Fruit fly (Drosophila melanogaster) whole organism, embryonic: ENCODE data around the gene Cda5.

Experiments used
- Atf-2 ChIP-seq: fragments of 200-800 bp; sonication (Bioruptor generic); optimal IDR thresholded peaks from 2 replicates; lab custom pipeline; 2016; ENCODE audit warnings: missing biosample characterization, missing genetic modification characterization
- Atf3 ChIP-seq: fragments of 200-800 bp; sonication (Bioruptor generic); optimal IDR thresholded peaks from 3 replicates; lab custom pipeline; 2016; ENCODE audit warnings: missing biosample characterization, missing genetic modification characterization
- B-H2 ChIP-seq: fragments of 200-800 bp; sonication (Bioruptor generic); optimal IDR thresholded peaks from 2 replicates; lab custom pipeline; 2018; ENCODE audit warnings: missing biosample characterization, mild to moderate bottlenecking, missing genetic modification characterization
- CG10209 ChIP-seq: fragments of 200-800 bp; sonication (Bioruptor generic); optimal IDR thresholded peaks from 3 replicates; lab custom pipeline; 2017; ENCODE audit warnings: missing biosample characterization, mild to moderate bottlenecking, missing genetic modification characterization, missing genetic modification reagents
- CG1024 ChIP-seq: fragments of 200-800 bp; sonication (Bioruptor generic); IDR thresholded peaks from 2 replicates; pipeline ENCODE4 v1.3.6; 2022; ENCODE audit warnings: missing biosample characterization, missing genetic modification characterization
- CG10462 ChIP-seq: fragments of 200-800 bp; sonication (Bioruptor generic); optimal IDR thresholded peaks from 2 replicates; lab custom pipeline; 2016; ENCODE audit warnings: missing biosample characterization, missing genetic modification characterization
- CG10543 ChIP-seq: fragments of 200-800 bp; sonication (Bioruptor generic); optimal IDR thresholded peaks from 3 replicates; lab custom pipeline; 2017; ENCODE audit warnings: missing biosample characterization, mild to moderate bottlenecking, missing genetic modification characterization, moderate library complexity
- CG10979 ChIP-seq: fragments of 200-800 bp; sonication (Bioruptor generic); optimal IDR thresholded peaks from 2 replicates; lab custom pipeline; 2018; ENCODE audit warnings: missing biosample characterization, mild to moderate bottlenecking, missing genetic modification characterization, moderate library complexity
- CG11504 ChIP-seq: fragments of 200-800 bp; sonication (Bioruptor generic); optimal IDR thresholded peaks from 3 replicates; lab custom pipeline; 2019; ENCODE audit warnings: missing biosample characterization, mild to moderate bottlenecking, missing genetic modification characterization, moderate library complexity
- CG11696 ChIP-seq: fragments of 200-800 bp; sonication (Bioruptor generic); IDR thresholded peaks from 2 replicates; pipeline ENCODE4 v1.3.6; 2022; ENCODE audit warnings: missing biosample characterization, missing genetic modification characterization
- CG12769 ChIP-seq: fragments of 200-800 bp; sonication (Bioruptor generic); optimal IDR thresholded peaks from 2 replicates; lab custom pipeline; 2019; ENCODE audit warnings: missing biosample characterization, mild to moderate bottlenecking, missing genetic modification characterization, moderate library complexity
- CG13424 ChIP-seq: fragments of 200-800 bp; sonication (Bioruptor generic); optimal IDR thresholded peaks from 2 replicates; lab custom pipeline; 2019; ENCODE audit warnings: missing biosample characterization, mild to moderate bottlenecking, missing genetic modification characterization, moderate library complexity
- CG14050 ChIP-seq: fragments of 200-800 bp; sonication (Bioruptor generic); IDR thresholded peaks from 3 replicates; pipeline ENCODE4 v1.3.6; 2022; ENCODE audit warnings: missing biosample characterization, missing genetic modification characterization
- CG16779 ChIP-seq: fragments of 200-800 bp; sonication (Bioruptor generic); IDR thresholded peaks from 2 replicates; pipeline ENCODE4 v1.3.6; 2022; ENCODE audit warnings: missing biosample characterization, missing genetic modification characterization
- CG16815 ChIP-seq: fragments of 200-800 bp; sonication (Bioruptor generic); optimal IDR thresholded peaks from 3 replicates; lab custom pipeline; 2017; ENCODE audit warnings: missing biosample characterization, mild to moderate bottlenecking, missing genetic modification characterization
- CG33213 ChIP-seq: fragments of 200-800 bp; sonication (Bioruptor generic); optimal IDR thresholded peaks from 3 replicates; lab custom pipeline; 2016; ENCODE audit warnings: missing biosample characterization, missing genetic modification characterization
- CG33557 ChIP-seq: fragments of 200-800 bp; sonication (Bioruptor generic); optimal IDR thresholded peaks from 2 replicates; lab custom pipeline; 2019; ENCODE audit warnings: missing biosample characterization, mild to moderate bottlenecking, missing genetic modification characterization, moderate library complexity
- CG6813 ChIP-seq: fragments of 200-800 bp; sonication (Bioruptor generic); optimal IDR thresholded peaks from 2 replicates; lab custom pipeline; 2017; ENCODE audit warnings: missing biosample characterization, missing genetic modification characterization, mild to moderate bottlenecking, moderate library complexity, missing genetic modification reagents
- CG7745 ChIP-seq: fragments of 200-800 bp; sonication (Bioruptor generic); optimal IDR thresholded peaks from 2 replicates; lab custom pipeline; 2018; ENCODE audit warnings: missing biosample characterization, mild to moderate bottlenecking, missing genetic modification characterization, moderate library complexity
- Camta ChIP-seq: fragments of 200-800 bp; sonication (Bioruptor generic); optimal IDR thresholded peaks from 2 replicates; lab custom pipeline; 2016; ENCODE audit warnings: missing biosample characterization, missing genetic modification characterization
- Chrac-16 ChIP-seq: fragments of 200-800 bp; sonication (Bioruptor generic); optimal IDR thresholded peaks from 3 replicates; lab custom pipeline; 2016; ENCODE audit warnings: missing biosample characterization, missing genetic modification characterization
- CrebB ChIP-seq: fragments of 200-800 bp; sonication (Bioruptor generic); optimal IDR thresholded peaks from 3 replicates; lab custom pipeline; 2018; ENCODE audit warnings: missing biosample characterization, mild to moderate bottlenecking, missing genetic modification characterization
- D ChIP-seq, 2 experiments: fragments of 200-800 bp in 1 of 2; fragments of >200 bp in 1 of 2; sonication (Bioruptor generic) in 1 of 2; optimal IDR thresholded peaks; 2 replicates in 1 of 2; 3 replicates in 1 of 2; lab custom pipeline; 2017; ENCODE audit warnings: mild to moderate bottlenecking in 1 of 2, missing biosample characterization in 1 of 2, missing genetic modification characterization in 1 of 2, missing genetic modification reagents in 1 of 2
- Doc3 ChIP-seq: fragments of 200-800 bp; sonication (Bioruptor generic); IDR thresholded peaks from 3 replicates; pipeline ENCODE4 v1.3.6; 2022; ENCODE audit warnings: missing biosample characterization, missing genetic modification characterization; ENCODE audit not compliant: partially characterized antibody
- Dp ChIP-seq: fragments of 200-800 bp; sonication (Bioruptor generic); optimal IDR thresholded peaks from 2 replicates; lab custom pipeline; 2018; ENCODE audit warnings: missing biosample characterization, mild to moderate bottlenecking, missing genetic modification characterization, moderate library complexity
- H15 ChIP-seq: fragments of 200-800 bp; sonication (Bioruptor generic); IDR thresholded peaks from 3 replicates; pipeline ENCODE4 v1.3.6; 2022; ENCODE audit warnings: missing biosample characterization, missing genetic modification characterization
- Hr78 ChIP-seq, 2 experiments: fragments of 200-800 bp in 1 of 2; fragments of >200 bp in 1 of 2; sonication (Bioruptor generic) in 1 of 2; optimal IDR thresholded peaks; 2 replicates each; lab custom pipeline; 2017 to 2019; ENCODE audit warnings: missing biosample characterization in 2 of 2, missing genetic modification characterization in 2 of 2, mild to moderate bottlenecking in 1 of 2, moderate library complexity in 1 of 2
- Hsf ChIP-seq: fragments of 200-800 bp; sonication (Bioruptor generic); optimal IDR thresholded peaks from 3 replicates; lab custom pipeline; 2016; ENCODE audit warnings: missing biosample characterization, missing genetic modification characterization
- MTF-1 ChIP-seq: fragments of 200-800 bp; sonication (Bioruptor generic); optimal IDR thresholded peaks from 2 replicates; lab custom pipeline; 2018; ENCODE audit warnings: missing biosample characterization, mild to moderate bottlenecking, missing genetic modification characterization, borderline replicate concordance
- Opbp ChIP-seq: fragments of 200-800 bp; sonication (Bioruptor generic); IDR thresholded peaks from 3 replicates; pipeline ENCODE4 v1.3.6; 2022; ENCODE audit warnings: missing biosample characterization, missing genetic modification characterization; ENCODE audit not compliant: partially characterized antibody
- Sry-δ ChIP-seq: fragments of 200-800 bp; sonication (Bioruptor generic); optimal IDR thresholded peaks from 2 replicates; lab custom pipeline; 2016; ENCODE audit warnings: missing biosample characterization, missing genetic modification characterization
- Usf ChIP-seq: fragments of 200-800 bp; sonication (Bioruptor generic); optimal IDR thresholded peaks from 2 replicates; lab custom pipeline; 2017; ENCODE audit warnings: missing genotype, missing biosample characterization, missing genetic modification characterization
- Xbp1 ChIP-seq: fragments of 200-800 bp; sonication (Bioruptor generic); optimal IDR thresholded peaks from 3 replicates; lab custom pipeline; 2016; ENCODE audit warnings: missing biosample characterization, mild to moderate bottlenecking, missing genetic modification characterization
- gcm ChIP-seq: fragments of 200-800 bp; sonication (Bioruptor generic); optimal IDR thresholded peaks from 2 replicates; lab custom pipeline; 2019; ENCODE audit warnings: missing biosample characterization, mild to moderate bottlenecking, missing genetic modification characterization, moderate library complexity
- hb ChIP-seq: fragments of 200-800 bp; sonication (Bioruptor generic); IDR thresholded peaks from 3 replicates; pipeline ENCODE4 v1.3.6; 2022; ENCODE audit warnings: missing biosample characterization, missing genetic modification characterization; ENCODE audit not compliant: partially characterized antibody
- hth ChIP-seq: fragments of >200 bp; optimal IDR thresholded peaks from 2 replicates; lab custom pipeline; 2017; ENCODE audit warnings: inconsistent platforms
- ind ChIP-seq: fragments of 200-800 bp; sonication (Bioruptor generic); optimal IDR thresholded peaks from 3 replicates; lab custom pipeline; 2016; ENCODE audit warnings: missing biosample characterization, missing genetic modification characterization
- pan ChIP-seq, 4 experiments: fragments of >200 bp in 3 of 4; fragments of 200-800 bp in 1 of 4; sonication (Bioruptor generic) in 1 of 4; optimal IDR thresholded peaks in 3 of 4; IDR thresholded peaks in 1 of 4; 2 replicates each; pipeline versions ENCODE4 v1.3.6 to Lab custom; 2017 to 2022; ENCODE audit warnings: missing biosample characterization in 2 of 4, missing genetic modification characterization in 2 of 4, mixed read lengths in 1 of 4
- pfk ChIP-seq: fragments of 200-800 bp; sonication (Bioruptor generic); optimal IDR thresholded peaks from 2 replicates; lab custom pipeline; 2018; ENCODE audit warnings: missing biosample characterization, mild to moderate bottlenecking, missing genetic modification characterization, moderate library complexity
- pnt ChIP-seq: fragments of 200-800 bp; sonication (Bioruptor generic); optimal IDR thresholded peaks from 3 replicates; lab custom pipeline; 2016; ENCODE audit warnings: missing biosample characterization, missing genetic modification characterization
- pum ChIP-seq: fragments of 200-800 bp; sonication (Bioruptor generic); optimal IDR thresholded peaks from 2 replicates; lab custom pipeline; 2016; ENCODE audit warnings: missing biosample characterization, missing genetic modification characterization
- sim ChIP-seq: fragments of 200-800 bp; sonication (Bioruptor generic); IDR thresholded peaks from 2 replicates; pipeline ENCODE4 v1.3.6; 2022; ENCODE audit warnings: missing biosample characterization, missing genetic modification characterization
- sima ChIP-seq: fragments of 200-800 bp; sonication (Bioruptor generic); optimal IDR thresholded peaks from 2 replicates; lab custom pipeline; 2016; ENCODE audit warnings: missing biosample characterization, missing genetic modification characterization
- slbo ChIP-seq: fragments of 200-800 bp; sonication (Bioruptor generic); IDR thresholded peaks from 2 replicates; pipeline ENCODE4 v1.3.6; 2022; ENCODE audit warnings: missing biosample characterization, missing genetic modification characterization
- so ChIP-seq: fragments of 200-800 bp; sonication (Bioruptor generic); IDR thresholded peaks from 3 replicates; pipeline ENCODE4 v1.3.6; 2022; ENCODE audit warnings: missing biosample characterization, missing genetic modification characterization
- tgo ChIP-seq: fragments of 200-800 bp; sonication (Bioruptor generic); IDR thresholded peaks from 3 replicates; pipeline ENCODE4 v1.3.6; 2022; ENCODE audit warnings: missing biosample characterization, missing genetic modification characterization
- tio ChIP-seq: fragments of 200-800 bp; sonication (Bioruptor generic); optimal IDR thresholded peaks from 2 replicates; lab custom pipeline; 2017; ENCODE audit warnings: missing biosample characterization, missing genetic modification characterization, inconsistent platforms
- trem ChIP-seq: fragments of 200-800 bp; optimal IDR thresholded peaks from 3 replicates; lab custom pipeline; 2019; ENCODE audit warnings: missing biosample characterization, mild to moderate bottlenecking, missing genetic modification characterization, moderate library complexity
- unc-4 ChIP-seq: fragments of 200-800 bp; sonication (Bioruptor generic); IDR thresholded peaks from 2 replicates; pipeline ENCODE4 v1.3.6; 2022; ENCODE audit warnings: missing biosample characterization, missing genetic modification characterization; ENCODE audit not compliant: partially characterized antibody

Gene Cda5

dm6 chr2L:81198-81597 lies 16.0 kb upstream of the Cda5 start (continued):
- TF ChIP-seq Hr78 (GFP tag; optimal IDR thresholded peaks at IDR 0.05; lab: Kevin White, UChicago) = no peak
- no peak for TF ChIP-seq sima (GFP tag; lab: Kevin White, UChicago)
- no peak for TF ChIP-seq CG14050
- peak; percentile 76 for TF ChIP-seq CG6813
- TF ChIP-seq tio (GFP tag; lab: Kevin White, UChicago) = no peak
- no peak for TF ChIP-seq hb
- TF ChIP-seq CG11696 (GFP tag; lab: Robert Waterston, UW) = no peak
- TF ChIP-seq pnt (GFP tag; lab: Kevin White, UChicago) = no peak
- no peak for TF ChIP-seq H15 (GFP tag; lab: Robert Waterston, UW)
- TF ChIP-seq Hsf = no peak
- no peak for TF ChIP-seq CG33213 (GFP tag; lab: Kevin White, UChicago)
- TF ChIP-seq gcm (GFP tag; lab: Kevin White, UChicago) = peak; percentile 50
- no peak for TF ChIP-seq Atf3
- TF ChIP-seq CG16815 = no peak
- TF ChIP-seq CG33557 = peak; percentile 26
- peak; percentile 36 for TF ChIP-seq CG10209 (GFP tag; lab: Kevin White, UChicago)
- no peak for TF ChIP-seq CG7745 (tag; lab: Kevin White, UChicago)
- TF ChIP-seq Sry-δ (GFP tag; lab: Kevin White, UChicago) = no peak
- TF ChIP-seq slbo = no peak
- TF ChIP-seq CG12769 (tag; lab: Kevin White, UChicago) = peak; percentile 35
- TF ChIP-seq sim (GFP tag; lab: Robert Waterston, UW) = no peak
- no peak for TF ChIP-seq Xbp1 (GFP tag; lab: Kevin White, UChicago)
- TF ChIP-seq B-H2 (GFP tag; lab: Kevin White, UChicago) = peak; percentile 4
- peak; percentile 58 for TF ChIP-seq CG10543 (GFP tag; lab: Kevin White, UChicago)
- TF ChIP-seq Chrac-16 (GFP tag; lab: Kevin White, UChicago) = no peak
- TF ChIP-seq pum (GFP tag; lab: Kevin White, UChicago) = no peak
- TF ChIP-seq D (optimal IDR thresholded peaks at IDR 0.05; lab: Kevin White, UChicago) = no peak
- peak; percentile 30 for TF ChIP-seq D (GFP tag; optimal IDR thresholded peaks at IDR 0.05; lab: Kevin White, UChicago)
- TF ChIP-seq CG13424 (tag; lab: Kevin White, UChicago) = peak; percentile 25
- peak; percentile 55 for TF ChIP-seq CrebB
- no peak for TF ChIP-seq unc-4 (GFP tag; lab: Robert Waterston, UW)
- TF ChIP-seq Usf (GFP tag; lab: Kevin White, UChicago) = no peak
- TF ChIP-seq pan (optimal IDR thresholded peaks at IDR 0.05; lab: Kevin White, UChicago) = no peak
- TF ChIP-seq pan (GFP tag; optimal IDR thresholded peaks at IDR 0.05 in 1 of 2, IDR thresholded peaks at IDR 0.05 in 1 of 2) = peak in 1 of 2 experiments; percentile 38
- no peak for TF ChIP-seq CG1024
- TF ChIP-seq so (GFP tag; lab: Robert Waterston, UW) = no peak; the same call in 2 of the 3 replicates
- no peak for TF ChIP-seq Doc3
- TF ChIP-seq CG10979 = no peak
- TF ChIP-seq Atf-2 (GFP tag; lab: Kevin White, UChicago) = no peak
- TF ChIP-seq Opbp = no peak
- no peak for TF ChIP-seq hth (lab: Kevin White, UChicago)
- peak; percentile 68 for TF ChIP-seq MTF-1 (GFP tag; lab: Kevin White, UChicago)
- TF ChIP-seq CG11504 = peak; percentile 30
- peak; percentile 1 for TF ChIP-seq Camta (GFP tag; lab: Kevin White, UChicago)
- TF ChIP-seq ind (GFP tag; lab: Kevin White, UChicago) = no peak
- TF ChIP-seq CG16779 (GFP tag; lab: Robert Waterston, UW) = no peak
- TF ChIP-seq CG10462 = no peak
- peak; percentile 26 for TF ChIP-seq pfk (GFP tag; lab: Kevin White, UChicago)
- no peak for TF ChIP-seq tgo (GFP tag; lab: Robert Waterston, UW)
- TF ChIP-seq trem = no peak
- TF ChIP-seq Dp (GFP tag; lab: Kevin White, UChicago) = no peak
